Fruit fly (Drosophila melanogaster) Kc167 (cell line): ENCODE results near the gene Mst33A.

Experiments used
- Myc ChIP-seq: fragments of >200 bp; optimal IDR thresholded peaks from 2 replicates; lab custom pipeline; 2017; ENCODE audit warnings: missing external identifiers
- Sin3A ChIP-seq: fragments of >200 bp; optimal IDR thresholded peaks from 2 replicates; lab custom pipeline; 2018; ENCODE audit warnings: missing external identifiers
- h ChIP-seq: fragments of >200 bp; optimal IDR thresholded peaks from 3 replicates; lab custom pipeline; 2018; ENCODE audit warnings: missing external identifiers
- psq ChIP-seq: fragments of >200 bp; optimal IDR thresholded peaks from 2 replicates; lab custom pipeline; 2017; ENCODE audit warnings: missing external identifiers
- ttk ChIP-seq: sonication (Bioruptor generic); optimal IDR thresholded peaks from 2 replicates; lab custom pipeline; 2017; ENCODE audit warnings: missing external identifiers

DNA sequence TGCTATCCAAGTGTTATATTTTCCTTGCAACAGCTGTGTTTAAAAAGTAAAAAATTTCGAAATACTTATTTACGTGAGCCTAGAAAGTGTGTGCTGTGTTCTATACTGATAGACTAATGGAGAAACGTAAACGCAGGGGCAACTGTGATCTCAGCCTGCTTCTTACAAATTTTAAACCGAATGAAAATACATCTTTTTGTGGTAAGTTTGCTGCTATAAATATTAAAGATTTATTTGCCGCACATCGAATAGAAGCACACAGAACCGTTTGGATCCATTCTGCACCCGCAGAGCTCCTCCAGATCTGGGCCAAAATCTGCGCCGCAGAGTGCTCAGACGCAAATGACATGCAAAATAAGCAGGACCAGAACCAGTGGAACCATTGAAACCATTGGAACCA, at the start of gene Mst33A:
- TF ChIP-seq Sin3A (lab: Kevin White, UChicago), result no peak
- TF ChIP-seq psq (lab: Kevin White, UChicago), result no peak
- no peak for TF ChIP-seq h (lab: Kevin White, UChicago)
- TF ChIP-seq Myc (lab: Kevin White, UChicago), result no peak
- TF ChIP-seq ttk (lab: Kevin White, UChicago), result no peak
